Worm (Caenorhabditis elegans) whole organism, young adult: ENCODE measurements around the gene T07A9.12.
A peak's percentile ranks its signal among the peaks of the same experiment; 100 is the strongest.

Experiments
- D2030.7 ChIP-seq: fragments of 200-800 bp; sonication (Bioruptor generic); IDR thresholded peaks from 2 replicates; pipeline ENCODE4 v1.3.6; 2022; ENCODE audit warnings: missing genetic modification reagents, missing genetic modification characterization, missing compliant biosample characterization
- F33H1.4 ChIP-seq: fragments of 200-800 bp; sonication (Bioruptor generic); IDR thresholded peaks from 2 replicates; pipeline ENCODE4 v1.3.6; 2022; ENCODE audit warnings: missing genetic modification reagents, missing genetic modification characterization, missing compliant biosample characterization
- F39B2.1 ChIP-seq: fragments of 200-800 bp; sonication (Bioruptor generic); IDR thresholded peaks from 2 replicates; pipeline ENCODE4 v1.3.6; 2022; ENCODE audit warnings: missing genetic modification reagents, missing genetic modification characterization, missing compliant biosample characterization
- F49E8.2 ChIP-seq: sonication (generic microtip); optimal IDR thresholded peaks from 3 replicates; lab custom pipeline; 2017; ENCODE audit warnings: missing genetic modification characterization, mild to moderate bottlenecking, missing compliant biosample characterization, antibody characterized with exemption, moderate library complexity; ENCODE audit not compliant: insufficient read depth
- Y56A3A.18 ChIP-seq: fragments of 200-800 bp; sonication (Bioruptor generic); IDR thresholded peaks from 2 replicates; pipeline ENCODE4 v1.3.6; 2022; ENCODE audit warnings: missing genetic modification reagents, missing genetic modification characterization, missing compliant biosample characterization
- Y79H2A.3 ChIP-seq: fragments of 200-800 bp; sonication (Bioruptor generic); conservative IDR thresholded peaks from 2 replicates; pipeline ENCODE4 v1.3.6; 2022; ENCODE audit warnings: missing genetic modification reagents, missing genetic modification characterization, missing compliant biosample characterization
- ZK185.1 ChIP-seq: sonication (generic microtip); optimal IDR thresholded peaks from 2 replicates; lab custom pipeline; 2016; ENCODE audit warnings: mild to moderate bottlenecking, missing genetic modification characterization, missing compliant biosample characterization; ENCODE audit not compliant: poor library complexity, severe bottlenecking
- atf-7 ChIP-seq: sonication (generic microtip); optimal IDR thresholded peaks from 2 replicates; lab custom pipeline; 2017; ENCODE audit warnings: mild to moderate bottlenecking, missing genetic modification characterization, missing compliant biosample characterization
- attf-5 ChIP-seq: fragments of 200-800 bp; sonication (Bioruptor generic); optimal IDR thresholded peaks from 2 replicates; lab custom pipeline; 2018; ENCODE audit warnings: mild to moderate bottlenecking, missing genetic modification characterization, missing compliant biosample characterization
- bed-1 ChIP-seq: fragments of 200-800 bp; sonication (Bioruptor generic); IDR thresholded peaks from 2 replicates; pipeline ENCODE4 v1.3.6; 2022; ENCODE audit warnings: missing genetic modification reagents, missing genetic modification characterization, missing compliant biosample characterization
- ceh-91 ChIP-seq: fragments of 200-800 bp; sonication (Bioruptor generic); IDR thresholded peaks from 2 replicates; pipeline ENCODE4 v1.3.6; 2022; ENCODE audit warnings: missing genetic modification reagents, missing genetic modification characterization, missing compliant biosample characterization
- dox-1 ChIP-seq: fragments of 200-800 bp; sonication (Bioruptor generic); IDR thresholded peaks from 2 replicates; pipeline ENCODE4 v1.3.6; 2022; ENCODE audit warnings: missing genetic modification reagents, missing genetic modification characterization, missing compliant biosample characterization
- dpl-1 ChIP-seq: fragments of 150-350 bp; optimal IDR thresholded peaks from 2 replicates; lab custom pipeline; 2014; ENCODE audit warnings: missing biosample characterization, missing genetic modification reagents, missing genetic modification characterization
- efl-1 ChIP-seq: fragments of 150-350 bp; optimal IDR thresholded peaks from 2 replicates; lab custom pipeline; 2014; ENCODE audit warnings: missing biosample characterization, missing genetic modification reagents, missing genetic modification characterization
- fkh-3 ChIP-seq: sonication (generic microtip); optimal IDR thresholded peaks from 2 replicates; lab custom pipeline; 2016; ENCODE audit warnings: mild to moderate bottlenecking, missing genetic modification characterization, missing compliant biosample characterization
- hmg-1.2 ChIP-seq: fragments of 200-800 bp; sonication (Bioruptor generic); IDR thresholded peaks from 2 replicates; pipeline ENCODE4 v1.3.6; 2022; ENCODE audit warnings: missing genetic modification reagents, missing genetic modification characterization, missing compliant biosample characterization
- lin-35 ChIP-seq, 3 experiments: fragments of 150-350 bp in 2 of 3; sonication (generic microtip) in 1 of 3; optimal IDR thresholded peaks; 2 replicates each; lab custom pipeline; 2014 to 2018; ENCODE audit warnings: missing biosample characterization in 3 of 3, missing genetic modification characterization in 3 of 3, missing genetic modification reagents in 3 of 3
- lin-54 ChIP-seq: fragments of 200-800 bp; sonication (Bioruptor generic); optimal IDR thresholded peaks from 2 replicates; lab custom pipeline; 2018; ENCODE audit warnings: mild to moderate bottlenecking, missing genetic modification characterization, missing compliant biosample characterization
- lsl-1 ChIP-seq: fragments of 200-800 bp; sonication (Bioruptor generic); optimal IDR thresholded peaks from 2 replicates; lab custom pipeline; 2018; ENCODE audit warnings: mild to moderate bottlenecking, missing genetic modification characterization, moderate library complexity, missing compliant biosample characterization
- madf-6 ChIP-seq: fragments of 200-800 bp; sonication (Bioruptor generic); IDR thresholded peaks from 2 replicates; pipeline ENCODE4 v1.3.6; 2022; ENCODE audit warnings: missing genetic modification reagents, missing genetic modification characterization, missing compliant biosample characterization
- mcd-1 ChIP-seq: fragments of 200-800 bp; sonication (Bioruptor generic); IDR thresholded peaks from 2 replicates; pipeline ENCODE4 v1.3.6; 2022; ENCODE audit warnings: missing genetic modification reagents, missing genetic modification characterization, missing compliant biosample characterization
- mel-28 ChIP-seq: sonication (generic microtip); optimal IDR thresholded peaks from 2 replicates; lab custom pipeline; 2016; ENCODE audit warnings: borderline replicate concordance, mild to moderate bottlenecking, missing genetic modification characterization, missing compliant biosample characterization
- nhr-179 ChIP-seq: sonication (generic microtip); optimal IDR thresholded peaks from 2 replicates; lab custom pipeline; 2016; ENCODE audit warnings: mild to moderate bottlenecking, missing genetic modification characterization, missing compliant biosample characterization
- nhr-80 ChIP-seq: sonication (generic microtip); optimal IDR thresholded peaks from 2 replicates; lab custom pipeline; 2016; ENCODE audit warnings: missing genetic modification characterization, missing compliant biosample characterization
- pbrm-1 ChIP-seq: fragments of 200-800 bp; sonication (Bioruptor generic); IDR thresholded peaks from 2 replicates; pipeline ENCODE4 v1.3.6; 2022; ENCODE audit warnings: missing genetic modification reagents, missing genetic modification characterization, missing compliant biosample characterization
- pha-4 ChIP-seq: fragments of 150-350 bp; sonication (generic microtip); optimal IDR thresholded peaks from 2 replicates; lab custom pipeline; 2014; ENCODE audit warnings: missing biosample characterization, missing genetic modification reagents, missing genetic modification characterization
- snpc-1.3 ChIP-seq: sonication (generic microtip); optimal IDR thresholded peaks from 2 replicates; lab custom pipeline; 2017; ENCODE audit warnings: missing genetic modification characterization, mild to moderate bottlenecking, missing compliant biosample characterization, antibody characterized with exemption, moderate library complexity, missing genotype, missing genetic modification reagents; ENCODE audit not compliant: insufficient read depth
- snpc-4 ChIP-seq, 5 experiments: fragments of 150-350 bp in 1 of 5; sonication (generic microtip) in 4 of 5; optimal IDR thresholded peaks; 2 replicates each; lab custom pipeline; 2014 to 2018; ENCODE audit warnings: missing genetic modification characterization in 5 of 5, missing biosample characterization in 3 of 5, antibody characterized with exemption in 2 of 5, mild to moderate bottlenecking in 2 of 5, missing compliant biosample characterization in 2 of 5, missing genotype in 2 of 5, moderate library complexity in 2 of 5, missing genetic modification reagents in 1 of 5
- somi-1 ChIP-seq: fragments of 200-800 bp; sonication (Bioruptor generic); optimal IDR thresholded peaks from 2 replicates; lab custom pipeline; 2018; ENCODE audit warnings: mild to moderate bottlenecking, missing genetic modification characterization, missing compliant biosample characterization
- tbp1 ChIP-seq: fragments of 200-800 bp; sonication (Bioruptor generic); optimal IDR thresholded peaks from 2 replicates; lab custom pipeline; 2018; ENCODE audit warnings: mild to moderate bottlenecking, missing genetic modification characterization, missing compliant biosample characterization
- tlf-1 ChIP-seq: fragments of 200-800 bp; sonication (Bioruptor generic); optimal IDR thresholded peaks from 2 replicates; lab custom pipeline; 2018; ENCODE audit warnings: mild to moderate bottlenecking, missing genetic modification characterization, missing compliant biosample characterization
- unc-130 ChIP-seq: sonication (generic microtip); optimal IDR thresholded peaks from 2 replicates; lab custom pipeline; 2016; ENCODE audit warnings: missing genetic modification reagents, missing genetic modification characterization, missing compliant biosample characterization

The T07A9.12 gene

DNA sequence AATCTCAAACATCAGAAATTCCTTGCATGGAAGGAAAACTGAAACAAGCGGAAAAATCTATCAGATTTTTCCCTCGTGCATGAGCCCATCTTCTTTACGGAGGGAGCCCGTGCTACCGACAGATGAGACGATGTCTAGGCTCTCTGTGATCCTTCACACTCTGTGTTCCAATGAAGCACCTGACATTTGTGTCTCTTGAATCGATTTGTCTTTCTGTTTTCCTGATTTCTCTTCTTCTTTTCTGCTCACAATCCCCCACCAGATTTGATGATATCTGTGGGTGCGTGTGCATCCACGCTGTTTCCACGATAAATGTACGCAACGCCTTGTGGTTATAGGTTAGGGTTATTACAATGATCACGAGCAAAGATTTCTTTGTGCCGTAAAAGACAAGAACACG lies 31.8 kb upstream of the T07A9.12 start:
- TF ChIP-seq ZK185.1 (tag; lab: Kevin White, UChicago) (no peak), bed-1 (GFP tag; lab: Robert Waterston, UW) (no peak), fkh-3 (tag; lab: Kevin White, UChicago) (no peak), nhr-179 (tag; lab: Kevin White, UChicago) (no peak)

DNA sequence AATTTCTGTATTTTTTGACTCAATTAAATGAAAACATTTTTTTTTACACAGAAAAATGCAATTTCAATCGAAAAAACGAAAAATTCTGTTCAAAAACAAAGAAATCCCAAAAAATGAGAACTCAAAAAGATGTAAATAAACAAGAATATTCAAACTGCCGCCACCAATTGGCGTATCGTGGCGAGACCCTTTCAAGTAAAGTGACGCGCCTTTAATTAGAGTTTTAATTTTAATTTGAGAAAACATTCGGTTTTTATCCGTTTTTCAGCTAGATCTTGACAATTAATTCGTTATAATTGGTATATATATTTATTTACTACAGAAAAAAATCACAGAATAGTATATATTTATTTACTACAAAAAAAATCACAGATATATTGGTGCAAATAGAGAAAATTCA lies 31.1 kb upstream of the T07A9.12 start:
- TF ChIP-seq Y79H2A.3 (GFP tag; lab: Robert Waterston, UW) (no peak), efl-1 (peak; percentile 91), Y56A3A.18 (GFP tag; lab: Robert Waterston, UW) (no peak), pha-4 (tag; lab: Kevin White, UChicago) (no peak), ceh-91 (peak; percentile 41; the same call in 1 of the 2 replicates), atf-7 (tag; lab: Kevin White, UChicago) (no peak), unc-130 (GFP tag; lab: Kevin White, UChicago) (peak; percentile 52), dox-1 (peak; percentile 53; the same call in 1 of the 2 replicates), snpc-4 (GFP tag; optimal IDR thresholded peaks at IDR 0.05; lab: Kevin White, UChicago) (peak; percentile 2), snpc-4 (tag; optimal IDR thresholded peaks at IDR 0.05; lab: Kevin White, UChicago) (peak in 1 of 4 experiments; percentile 17), somi-1 (no peak), tlf-1 (GFP tag; lab: Kevin White, UChicago) (no peak), mel-28 (tag; lab: Kevin White, UChicago) (no peak), snpc-1.3 (tag; lab: Kevin White, UChicago) (peak; percentile 37), mcd-1 (GFP tag; lab: Robert Waterston, UW) (peak; percentile 15; the same call in 1 of the 2 replicates), lin-54 (peak; percentile 97), F33H1.4 (GFP tag; lab: Robert Waterston, UW) (peak; percentile 92), dpl-1 (peak; percentile 53), F39B2.1 (GFP tag; lab: Robert Waterston, UW) (no peak), lin-35 (GFP tag; optimal IDR thresholded peaks at IDR 0.05; lab: Kevin White, UChicago) (no peak), madf-6 (GFP tag; lab: Robert Waterston, UW) (peak; percentile 67), D2030.7 (GFP tag; lab: Robert Waterston, UW) (peak; percentile 84), lsl-1 (GFP tag; lab: Kevin White, UChicago) (peak; percentile 65), hmg-1.2 (GFP tag; lab: Robert Waterston, UW) (no peak), F49E8.2 (tag; lab: Kevin White, UChicago) (peak; percentile 66)

DNA sequence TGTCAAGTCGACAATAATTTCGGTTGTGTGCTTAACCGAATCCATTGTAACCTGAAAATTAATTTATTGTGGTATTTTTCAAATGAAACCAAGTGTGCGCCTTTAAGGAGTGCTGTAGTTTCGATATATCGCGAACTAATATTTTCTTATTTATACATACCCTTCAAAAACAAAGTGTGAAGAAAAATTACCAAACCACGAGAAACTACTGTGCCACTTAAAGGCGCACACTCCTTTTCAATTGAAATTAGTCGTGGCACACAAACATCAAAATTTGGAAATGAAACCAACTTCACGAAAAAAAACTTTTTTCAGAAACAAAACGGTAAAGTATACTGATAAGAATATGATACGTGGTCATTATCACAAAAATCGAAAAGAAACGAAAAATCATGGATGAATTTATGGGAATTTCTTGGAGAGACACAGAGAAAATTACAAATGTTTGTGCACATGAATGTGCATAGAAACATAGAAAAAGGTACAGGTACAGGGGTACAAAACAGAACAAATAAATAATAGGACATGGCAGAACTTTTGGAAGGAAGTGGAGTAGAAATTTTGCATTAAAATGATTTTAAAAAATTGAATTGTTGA lies 27.4 kb upstream of the T07A9.12 start, which contains the start of gene spl-1:
Gene spl-1, minus strand, starts transcription at position 51 of the 597 bp plus-strand sequence.
- TF ChIP-seq pha-4 (tag; lab: Kevin White, UChicago), result no peak
- peak; percentile 82 for TF ChIP-seq nhr-80 (tag; lab: Kevin White, UChicago)
- TF ChIP-seq attf-5 (GFP tag; lab: Kevin White, UChicago), result peak; percentile 51
- peak; percentile 2 for TF ChIP-seq tbp1 (GFP tag; lab: Kevin White, UChicago)
- TF ChIP-seq pbrm-1 (GFP tag; lab: Robert Waterston, UW), result 0 out of 2 replicates have a peak, but pooled peaks have one; percentile 26
